Fruit fly (Drosophila melanogaster) whole organism, embryonic: ENCODE data around the gene asun.
A peak's percentile ranks its signal among the peaks of the same experiment; 100 is the strongest.

ENCODE experiments used
- Asciz ChIP-seq: fragments of 200-800 bp; sonication (Bioruptor generic); optimal IDR thresholded peaks from 2 replicates; lab custom pipeline; 2017; ENCODE audit warnings: missing biosample characterization, mild to moderate bottlenecking, missing genetic modification characterization, missing genetic modification reagents
- BtbVII ChIP-seq: fragments of 200-800 bp; sonication (Bioruptor generic); optimal IDR thresholded peaks from 3 replicates; lab custom pipeline; 2017; ENCODE audit warnings: missing biosample characterization, mild to moderate bottlenecking, missing genetic modification characterization
- CG12391 ChIP-seq: fragments of 200-800 bp; sonication (Bioruptor generic); optimal IDR thresholded peaks from 3 replicates; lab custom pipeline; 2018; ENCODE audit warnings: missing biosample characterization, mild to moderate bottlenecking, missing genetic modification characterization, moderate library complexity
- CG13296 ChIP-seq: fragments of 200-800 bp; sonication (Bioruptor generic); optimal IDR thresholded peaks from 3 replicates; lab custom pipeline; 2018; ENCODE audit warnings: missing biosample characterization, mild to moderate bottlenecking, missing genetic modification characterization
- CG14441 ChIP-seq: fragments of 200-800 bp; sonication (Bioruptor generic); IDR thresholded peaks from 2 replicates; pipeline ENCODE4 v1.3.6; 2022; ENCODE audit warnings: missing biosample characterization, missing genetic modification characterization
- CG15514 ChIP-seq: fragments of 200-800 bp; sonication (Bioruptor generic); optimal IDR thresholded peaks from 3 replicates; lab custom pipeline; 2017; ENCODE audit warnings: missing biosample characterization, missing genetic modification characterization, mild to moderate bottlenecking, moderate library complexity, missing genetic modification reagents
- CG2202 ChIP-seq: fragments of 200-800 bp; sonication (Bioruptor generic); optimal IDR thresholded peaks from 2 replicates; lab custom pipeline; 2018; ENCODE audit warnings: missing biosample characterization, mild to moderate bottlenecking, missing genetic modification characterization
- CG2875 ChIP-seq: fragments of 200-800 bp; sonication (Bioruptor generic); optimal IDR thresholded peaks from 2 replicates; lab custom pipeline; 2017; ENCODE audit warnings: missing biosample characterization, mild to moderate bottlenecking, missing genetic modification characterization, missing genetic modification reagents
- CG30431 ChIP-seq: fragments of 200-800 bp; sonication (Bioruptor generic); optimal IDR thresholded peaks from 2 replicates; lab custom pipeline; 2017; ENCODE audit warnings: missing biosample characterization, missing genetic modification characterization
- CG31441 ChIP-seq: fragments of 200-800 bp; sonication (Bioruptor generic); IDR thresholded peaks from 2 replicates; pipeline ENCODE4 v1.3.6; 2022; ENCODE audit warnings: missing biosample characterization, missing genetic modification characterization
- CG33557 ChIP-seq: fragments of 200-800 bp; sonication (Bioruptor generic); optimal IDR thresholded peaks from 2 replicates; lab custom pipeline; 2019; ENCODE audit warnings: missing biosample characterization, mild to moderate bottlenecking, missing genetic modification characterization, moderate library complexity
- CG34422 ChIP-seq: fragments of 200-800 bp; sonication (Bioruptor generic); IDR thresholded peaks from 3 replicates; pipeline ENCODE4 v1.3.6; 2022; ENCODE audit warnings: missing biosample characterization, missing genetic modification characterization
- CG3847 ChIP-seq: fragments of 200-800 bp; sonication (Bioruptor generic); IDR thresholded peaks from 2 replicates; pipeline ENCODE4 v1.3.6; 2022; ENCODE audit warnings: missing biosample characterization, missing genetic modification characterization
- CG4820 ChIP-seq: fragments of 200-800 bp; sonication (Bioruptor generic); optimal IDR thresholded peaks from 3 replicates; lab custom pipeline; 2016; ENCODE audit warnings: missing biosample characterization, missing genetic modification characterization
- CG7357 ChIP-seq: fragments of 200-800 bp; sonication (Bioruptor generic); IDR thresholded peaks from 3 replicates; pipeline ENCODE4 v1.3.6; 2022; ENCODE audit warnings: missing biosample characterization, missing genetic modification characterization
- CG8290 ChIP-seq, 3 experiments: fragments of 200-800 bp; sonication (Bioruptor generic); optimal IDR thresholded peaks; 2 replicates each; lab custom pipeline; 2016 to 2019; ENCODE audit warnings: missing biosample characterization in 3 of 3, missing genetic modification characterization in 3 of 3, mild to moderate bottlenecking in 2 of 3, moderate library complexity in 1 of 3
- CG8478 ChIP-seq: fragments of >200 bp; optimal IDR thresholded peaks from 2 replicates; lab custom pipeline; 2018
- CG8924 ChIP-seq: fragments of 200-800 bp; optimal IDR thresholded peaks from 3 replicates; lab custom pipeline; 2019; ENCODE audit warnings: missing biosample characterization, mild to moderate bottlenecking, missing genetic modification characterization, moderate library complexity
- CG9817 ChIP-seq: fragments of 200-800 bp; sonication (Bioruptor generic); optimal IDR thresholded peaks from 2 replicates; lab custom pipeline; 2018; ENCODE audit warnings: missing biosample characterization, mild to moderate bottlenecking, missing genetic modification characterization, moderate library complexity
- D19A ChIP-seq: fragments of 200-800 bp; optimal IDR thresholded peaks from 3 replicates; lab custom pipeline; 2019; ENCODE audit warnings: missing biosample characterization, mild to moderate bottlenecking, missing genetic modification characterization, moderate library complexity
- Dip3 ChIP-seq: fragments of 200-800 bp; sonication (Bioruptor generic); optimal IDR thresholded peaks from 3 replicates; lab custom pipeline; 2016; ENCODE audit warnings: missing biosample characterization, missing genetic modification characterization
- E2f2 ChIP-seq: fragments of 200-800 bp; sonication (Bioruptor generic); IDR thresholded peaks from 2 replicates; pipeline ENCODE4 v1.3.6; 2022; ENCODE audit warnings: missing biosample characterization, missing genetic modification characterization
- ERR ChIP-seq: fragments of 200-800 bp; sonication (Bioruptor generic); optimal IDR thresholded peaks from 2 replicates; lab custom pipeline; 2016; ENCODE audit warnings: missing biosample characterization, missing genetic modification characterization
- Fer1 ChIP-seq: fragments of 200-800 bp; sonication (Bioruptor generic); optimal IDR thresholded peaks from 2 replicates; lab custom pipeline; 2017; ENCODE audit warnings: missing biosample characterization, mild to moderate bottlenecking, missing genetic modification characterization
- Fer3 ChIP-seq: fragments of 200-800 bp; sonication (Bioruptor generic); optimal IDR thresholded peaks from 2 replicates; lab custom pipeline; 2018; ENCODE audit warnings: missing biosample characterization, mild to moderate bottlenecking, missing genetic modification characterization, moderate library complexity
- H2.0 ChIP-seq: fragments of 200-800 bp; sonication (Bioruptor generic); IDR thresholded peaks from 2 replicates; pipeline ENCODE4 v1.3.6; 2022; ENCODE audit warnings: missing biosample characterization, missing genetic modification characterization
- Hand ChIP-seq: fragments of 200-800 bp; sonication (Bioruptor generic); optimal IDR thresholded peaks from 2 replicates; lab custom pipeline; 2017; ENCODE audit warnings: mild to moderate bottlenecking, missing biosample characterization, missing genetic modification reagents, missing genetic modification characterization
- Meics ChIP-seq: fragments of 200-800 bp; sonication (Bioruptor generic); optimal IDR thresholded peaks from 2 replicates; lab custom pipeline; 2017; ENCODE audit warnings: missing biosample characterization, mild to moderate bottlenecking, missing genetic modification characterization
- NC2α ChIP-seq: fragments of 200-800 bp; sonication (Bioruptor generic); optimal IDR thresholded peaks from 2 replicates; lab custom pipeline; 2016; ENCODE audit warnings: missing biosample characterization, missing genetic modification characterization
- Nf-YC ChIP-seq: fragments of 200-800 bp; optimal IDR thresholded peaks from 3 replicates; lab custom pipeline; 2019; ENCODE audit warnings: missing biosample characterization, mild to moderate bottlenecking, missing genetic modification characterization, moderate library complexity
- Sox100B ChIP-seq: fragments of 200-800 bp; sonication (Bioruptor generic); optimal IDR thresholded peaks from 3 replicates; lab custom pipeline; 2018; ENCODE audit warnings: missing biosample characterization, mild to moderate bottlenecking, missing genetic modification characterization
- Sox102F ChIP-seq: fragments of 200-800 bp; sonication (Bioruptor generic); optimal IDR thresholded peaks from 2 replicates; lab custom pipeline; 2018; ENCODE audit warnings: missing biosample characterization, mild to moderate bottlenecking, missing genetic modification characterization, moderate library complexity
- Spps ChIP-seq: fragments of 200-800 bp; sonication (Bioruptor generic); optimal IDR thresholded peaks from 2 replicates; lab custom pipeline; 2018; ENCODE audit warnings: missing biosample characterization, mild to moderate bottlenecking, missing genetic modification characterization
- Trl ChIP-seq, 3 experiments: fragments of >200 bp in 2 of 3; fragments of 200-800 bp in 1 of 3; sonication (Bioruptor generic) in 1 of 3; optimal IDR thresholded peaks; 2 replicates in 1 of 3; 3 replicates in 2 of 3; lab custom pipeline; 2016 to 2017; ENCODE audit warnings: missing biosample characterization in 1 of 3, missing genetic modification characterization in 1 of 3
- ac ChIP-seq: fragments of 200-800 bp; sonication (Bioruptor generic); optimal IDR thresholded peaks from 3 replicates; lab custom pipeline; 2017; ENCODE audit warnings: missing biosample characterization, mild to moderate bottlenecking, missing genetic modification characterization
- btn ChIP-seq: fragments of 200-800 bp; sonication (Bioruptor generic); optimal IDR thresholded peaks from 2 replicates; lab custom pipeline; 2016; ENCODE audit warnings: missing biosample characterization, missing genetic modification characterization
- caup ChIP-seq: fragments of 200-800 bp; sonication (Bioruptor generic); optimal IDR thresholded peaks from 3 replicates; lab custom pipeline; 2017; ENCODE audit warnings: missing biosample characterization, mild to moderate bottlenecking, missing genetic modification characterization, moderate library complexity; ENCODE audit not compliant: severe bottlenecking
- chn ChIP-seq: fragments of 200-800 bp; sonication (Bioruptor generic); optimal IDR thresholded peaks from 2 replicates; lab custom pipeline; 2016; ENCODE audit warnings: missing biosample characterization, missing genetic modification characterization
- crp ChIP-seq, 2 experiments: fragments of 200-800 bp; sonication (Bioruptor generic); optimal IDR thresholded peaks; 2 replicates in 1 of 2; 3 replicates in 1 of 2; lab custom pipeline; 2017; ENCODE audit warnings: missing biosample characterization in 2 of 2, missing genetic modification characterization in 2 of 2, mild to moderate bottlenecking in 1 of 2, moderate library complexity in 1 of 2
- cwo ChIP-seq: fragments of 200-800 bp; sonication (Bioruptor generic); optimal IDR thresholded peaks from 3 replicates; lab custom pipeline; 2017; ENCODE audit warnings: missing biosample characterization, missing genetic modification characterization, mild to moderate bottlenecking, moderate library complexity, missing genetic modification reagents
- da ChIP-seq: fragments of 200-800 bp; sonication (Bioruptor generic); optimal IDR thresholded peaks from 2 replicates; lab custom pipeline; 2016; ENCODE audit warnings: missing biosample characterization, missing genetic modification characterization
- dmrt99B ChIP-seq: fragments of 200-800 bp; sonication (Bioruptor generic); optimal IDR thresholded peaks from 2 replicates; lab custom pipeline; 2018; ENCODE audit warnings: missing biosample characterization, mild to moderate bottlenecking, missing genetic modification characterization, moderate library complexity
- lilli ChIP-seq: fragments of 200-800 bp; sonication (Bioruptor generic); optimal IDR thresholded peaks from 3 replicates; lab custom pipeline; 2016; ENCODE audit warnings: missing biosample characterization, missing genetic modification characterization
- mld ChIP-seq: fragments of 200-800 bp; sonication (Bioruptor generic); IDR thresholded peaks from 3 replicates; pipeline ENCODE4 v1.3.6; 2022; ENCODE audit warnings: missing biosample characterization, missing genetic modification characterization; ENCODE audit not compliant: partially characterized antibody
- nom ChIP-seq: fragments of 200-800 bp; sonication (Bioruptor generic); optimal IDR thresholded peaks from 2 replicates; lab custom pipeline; 2017; ENCODE audit warnings: missing biosample characterization, missing genetic modification characterization, mild to moderate bottlenecking, moderate library complexity, missing genetic modification reagents
- p53 ChIP-seq: fragments of 200-800 bp; sonication (Bioruptor generic); optimal IDR thresholded peaks from 2 replicates; lab custom pipeline; 2016; ENCODE audit warnings: missing biosample characterization, missing genetic modification characterization
- scrt ChIP-seq: fragments of 200-800 bp; sonication (Bioruptor generic); optimal IDR thresholded peaks from 2 replicates; lab custom pipeline; 2018; ENCODE audit warnings: missing biosample characterization, mild to moderate bottlenecking, missing genetic modification characterization, moderate library complexity
- sug ChIP-seq: fragments of 200-800 bp; optimal IDR thresholded peaks from 2 replicates; lab custom pipeline; 2019; ENCODE audit warnings: missing biosample characterization, mild to moderate bottlenecking, missing genetic modification characterization, moderate library complexity
- trh ChIP-seq: fragments of 200-800 bp; sonication (Bioruptor generic); optimal IDR thresholded peaks from 2 replicates; lab custom pipeline; 2016; ENCODE audit warnings: missing biosample characterization, missing genetic modification characterization

Gene asun

dm6 chr3R:16253427-16253883, 10.6 kb upstream of the asun start (continued):
- TF ChIP-seq Trl (optimal IDR thresholded peaks at IDR 0.05; lab: Kevin White, UChicago) (no peak), Trl (GFP tag; optimal IDR thresholded peaks at IDR 0.05; lab: Kevin White, UChicago) (no peak), da (GFP tag; lab: Kevin White, UChicago) (no peak), CG31441 (no peak), Nf-YC (tag; lab: Kevin White, UChicago) (peak; percentile 80), p53 (GFP tag; lab: Kevin White, UChicago) (no peak), Fer3 (tag; lab: Kevin White, UChicago) (peak; percentile 65), Hand (GFP tag; lab: Kevin White, UChicago) (peak; percentile 44), CG30431 (GFP tag; lab: Kevin White, UChicago) (peak; percentile 35), dmrt99B (tag; lab: Kevin White, UChicago) (peak; percentile 89), CG8924 (peak; percentile 88), nom (GFP tag; lab: Kevin White, UChicago) (no peak), Sox100B (GFP tag; lab: Kevin White, UChicago) (peak; percentile 93), CG2202 (tag; lab: Kevin White, UChicago) (peak; percentile 8), CG15514 (GFP tag; lab: Kevin White, UChicago) (peak; percentile 61), CG33557 (GFP tag; lab: Kevin White, UChicago) (peak; percentile 35), chn (GFP tag; lab: Kevin White, UChicago) (no peak), ERR (no peak), CG13296 (peak; percentile 88), D19A (tag; lab: Kevin White, UChicago) (peak; percentile 79), CG3847 (no peak), btn (GFP tag; lab: Kevin White, UChicago) (no peak), lilli (peak; percentile 18), CG12391 (peak; percentile 84), Fer1 (GFP tag; lab: Kevin White, UChicago) (peak; percentile 84), Asciz (GFP tag; lab: Kevin White, UChicago) (peak; percentile 86), cwo (GFP tag; lab: Kevin White, UChicago) (peak; percentile 74), ac (GFP tag; lab: Kevin White, UChicago) (no peak), Dip3 (GFP tag; lab: Kevin White, UChicago) (peak; percentile 43), caup (GFP tag; lab: Kevin White, UChicago) (peak; percentile 72), scrt (peak; percentile 73), NC2α (GFP tag; lab: Kevin White, UChicago) (no peak), CG34422 (GFP tag; lab: Robert Waterston, UW) (no peak), CG9817 (tag; lab: Kevin White, UChicago) (peak; percentile 61), H2.0 (GFP tag; lab: Robert Waterston, UW) (no peak), CG2875 (GFP tag; lab: Kevin White, UChicago) (peak; percentile 59), crp (GFP tag; optimal IDR thresholded peaks at IDR 0.05; lab: Kevin White, UChicago) (peak in 1 of 2 experiments; percentile 27), Sox102F (GFP tag; lab: Kevin White, UChicago) (peak; percentile 76), Spps (tag; lab: Kevin White, UChicago) (peak; percentile 53), CG8478 (lab: Kevin White, UChicago) (no peak), BtbVII (GFP tag; lab: Kevin White, UChicago) (peak; percentile 86), CG8290 (GFP tag; optimal IDR thresholded peaks at IDR 0.05; lab: Kevin White, UChicago) (peak; percentile 25), CG8290 (tag; optimal IDR thresholded peaks at IDR 0.05; lab: Kevin White, UChicago) (no peak), mld (GFP tag; lab: Robert Waterston, UW) (no peak), Meics (peak; percentile 88), sug (tag; lab: Kevin White, UChicago) (peak; percentile 70), CG4820 (GFP tag; lab: Kevin White, UChicago) (peak; percentile 69), CG7357 (GFP tag; lab: Robert Waterston, UW) (peak; percentile 45; the same call in 1 of the 3 replicates), E2f2 (no peak), CG14441 (GFP tag; lab: Robert Waterston, UW) (no peak), trh (peak; percentile 32)
